Fruit fly (Drosophila melanogaster) whole organism, prepupa: ENCODE data around the gene CG32767.

Experiments used
- CG10669 ChIP-seq: fragments of 200-800 bp; sonication (Bioruptor generic); optimal IDR thresholded peaks from 3 replicates; lab custom pipeline; 2018; ENCODE audit warnings: missing biosample characterization, mild to moderate bottlenecking, missing genetic modification characterization, moderate library complexity
- CG11294 ChIP-seq: fragments of 200-800 bp; sonication (Bioruptor generic); IDR thresholded peaks from 2 replicates; pipeline ENCODE4 v1.3.6; 2022; ENCODE audit warnings: missing biosample characterization, missing genetic modification characterization
- CG15336 ChIP-seq: fragments of 200-800 bp; sonication (Bioruptor generic); IDR thresholded peaks from 2 replicates; pipeline ENCODE4 v1.3.6; 2022; ENCODE audit warnings: missing biosample characterization, missing genetic modification characterization
- CG3919 ChIP-seq: fragments of 200-800 bp; sonication (Bioruptor generic); optimal IDR thresholded peaks from 3 replicates; lab custom pipeline; 2016; ENCODE audit warnings: missing biosample characterization, missing genetic modification characterization
- CG8319 ChIP-seq: fragments of 200-800 bp; sonication (Bioruptor generic); optimal IDR thresholded peaks from 3 replicates; lab custom pipeline; 2016; ENCODE audit warnings: missing biosample characterization, missing genetic modification characterization
- Eip93F ChIP-seq: fragments of 200-800 bp; sonication (Bioruptor generic); optimal IDR thresholded peaks from 2 replicates; lab custom pipeline; 2016; ENCODE audit warnings: missing biosample characterization, mild to moderate bottlenecking, missing genetic modification characterization
- Lpt ChIP-seq: fragments of 200-800 bp; sonication (Bioruptor generic); optimal IDR thresholded peaks from 3 replicates; lab custom pipeline; 2016; ENCODE audit warnings: missing biosample characterization, missing genetic modification characterization
- Sox102F ChIP-seq: fragments of 200-800 bp; sonication (Bioruptor generic); optimal IDR thresholded peaks from 2 replicates; lab custom pipeline; 2016; ENCODE audit warnings: missing biosample characterization, mild to moderate bottlenecking, missing genetic modification characterization
- acj6 ChIP-seq: fragments of 200-800 bp; sonication (Bioruptor generic); optimal IDR thresholded peaks from 3 replicates; lab custom pipeline; 2016; ENCODE audit warnings: missing biosample characterization, missing genetic modification characterization
- cyc ChIP-seq: fragments of 200-800 bp; sonication (Bioruptor generic); optimal IDR thresholded peaks from 3 replicates; lab custom pipeline; 2016; ENCODE audit warnings: missing biosample characterization, missing genetic modification characterization
- eg ChIP-seq: fragments of 200-800 bp; sonication (Bioruptor generic); IDR thresholded peaks from 3 replicates; pipeline ENCODE4 v1.3.6; 2022; ENCODE audit warnings: missing biosample characterization, missing genetic modification characterization
- salr ChIP-seq, 2 experiments: fragments of 200-800 bp; sonication (Bioruptor generic); optimal IDR thresholded peaks; 3 replicates each; lab custom pipeline; 2016 to 2018; ENCODE audit warnings: missing biosample characterization in 2 of 2, missing genetic modification characterization in 2 of 2, mild to moderate bottlenecking in 1 of 2

DNA sequence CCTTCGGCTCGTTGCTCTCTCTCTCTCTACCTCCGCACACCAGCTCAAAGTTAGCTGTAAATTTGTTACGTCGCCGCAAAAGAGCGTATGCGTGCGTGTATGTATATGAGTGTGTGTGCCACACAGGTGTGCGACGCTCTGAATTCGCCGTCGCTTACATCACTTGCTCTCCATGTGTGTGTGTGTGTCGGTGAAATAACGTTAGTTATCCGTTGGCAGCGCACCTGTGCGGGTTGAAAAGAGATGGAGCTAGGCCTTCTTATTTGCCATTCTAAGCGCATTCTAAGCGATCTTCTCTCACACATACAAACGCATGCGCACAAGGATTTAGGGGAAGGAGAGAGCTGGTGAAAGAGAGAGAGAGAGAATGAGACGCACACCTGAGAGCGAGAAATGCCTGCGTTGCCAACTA lies 37.7 kb downstream of the CG32767 start:
- TF ChIP-seq CG11294 (GFP tag; lab: Robert Waterston, UW) (no peak), CG10669 (GFP tag; lab: Kevin White, UChicago) (no peak), CG8319 (GFP tag; lab: Kevin White, UChicago) (no peak), salr (GFP tag; optimal IDR thresholded peaks at IDR 0.05; lab: Kevin White, UChicago) (no peak), Eip93F (GFP tag; lab: Kevin White, UChicago) (no peak), Lpt (GFP tag; lab: Kevin White, UChicago) (no peak), cyc (GFP tag; lab: Kevin White, UChicago) (no peak), Sox102F (GFP tag; lab: Kevin White, UChicago) (no peak), acj6 (no peak), CG3919 (GFP tag; lab: Kevin White, UChicago) (no peak), CG15336 (no peak), eg (no peak)
